Fruit fly (Drosophila melanogaster): ENCODE results near the gene GILT1.

The GILT1 gene

DNA sequence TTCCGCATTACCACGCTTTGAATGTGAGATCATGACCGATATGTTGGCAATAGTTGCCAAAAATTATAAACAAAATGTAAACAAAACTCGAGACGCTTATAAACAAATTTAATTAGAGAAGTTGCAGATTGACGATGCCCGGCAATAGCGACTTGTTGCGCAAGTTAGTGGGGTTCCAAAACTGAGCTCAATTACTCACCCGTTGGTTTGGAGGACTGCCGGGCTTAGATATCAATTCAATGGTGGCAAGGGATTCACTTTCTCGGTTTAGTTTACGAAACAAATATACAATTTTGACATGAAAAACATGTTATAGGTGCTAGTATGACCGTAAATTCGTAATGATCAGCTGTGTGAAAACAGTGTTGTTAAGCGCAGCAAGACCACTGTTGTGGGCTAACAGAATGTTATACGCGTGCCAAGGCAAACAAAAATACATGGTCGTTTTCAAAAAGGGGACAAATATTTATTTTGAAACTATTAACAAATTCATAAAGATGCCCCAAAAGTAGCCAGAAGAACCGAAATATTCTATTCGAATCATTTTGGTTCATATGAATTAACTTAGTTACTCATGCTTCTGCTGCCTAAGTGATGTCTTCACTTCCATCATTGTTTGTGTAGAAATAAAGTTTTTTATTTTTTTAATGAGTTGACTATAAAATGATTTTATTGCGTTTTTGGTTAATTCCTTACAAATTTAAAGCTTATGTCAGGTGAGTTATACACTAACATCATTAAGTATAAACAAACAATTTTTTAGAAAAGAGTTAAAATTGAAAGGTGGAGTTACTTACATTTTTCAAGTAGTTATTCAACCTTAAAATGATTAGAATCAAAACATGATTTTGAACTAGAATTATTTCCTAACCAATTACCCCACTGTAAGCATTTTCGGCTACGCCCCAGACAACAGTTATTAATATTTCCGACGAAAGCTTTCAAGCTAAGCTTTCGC, 34.8 kb downstream of the GILT1 start, which contains the start of gene Elp6 (continued):
- no peak for TF ChIP-seq hbn (GFP tag; IDR thresholded peaks at IDR 0.05; ENCODE audit: partially characterized antibody)
- TF ChIP-seq CG3407 (GFP tag; optimal IDR thresholded peaks at IDR 0.05), result no peak
- TF ChIP-seq ci (GFP tag; IDR thresholded peaks at IDR 0.05), result peak; percentile 6; the same call in 1 of the 3 replicates
- TF ChIP-seq CG11398 (GFP tag; optimal IDR thresholded peaks at IDR 0.05), result peak; percentile 45
- peak; percentile 75 for TF ChIP-seq Hsf (GFP tag; optimal IDR thresholded peaks at IDR 0.05)
- TF ChIP-seq CG4328 (GFP tag; optimal IDR thresholded peaks at IDR 0.05), result peak; percentile 24
- TF ChIP-seq zen (tag; optimal IDR thresholded peaks at IDR 0.05), result no peak
- peak; percentile 51; the same call in 1 of the 2 replicates for TF ChIP-seq Xrp1 (GFP tag; IDR thresholded peaks at IDR 0.05)
- TF ChIP-seq Doc2 (GFP tag; IDR thresholded peaks at IDR 0.05), result no peak
- TF ChIP-seq stc (GFP tag; IDR thresholded peaks at IDR 0.05), result peak; percentile 51
- no peak for TF ChIP-seq corto (GFP tag; optimal IDR thresholded peaks at IDR 0.05)
- TF ChIP-seq CG12744 (GFP tag; optimal IDR thresholded peaks at IDR 0.05), result peak; percentile 51
- TF ChIP-seq org-1 (GFP tag; optimal IDR thresholded peaks at IDR 0.05), result peak; percentile 61
- no peak for TF ChIP-seq da (GFP tag; optimal IDR thresholded peaks at IDR 0.05)
- TF ChIP-seq ems (GFP tag; optimal IDR thresholded peaks at IDR 0.05), result peak; percentile 38
- no peak for TF ChIP-seq fru (optimal IDR thresholded peaks at IDR 0.05)
- TF ChIP-seq CG10654 (GFP tag; optimal IDR thresholded peaks at IDR 0.05), result peak; percentile 38
- no peak for TF ChIP-seq CG16813 (GFP tag; IDR thresholded peaks at IDR 0.05; ENCODE audit: partially characterized antibody)
- TF ChIP-seq CG11247 (GFP tag; IDR thresholded peaks at IDR 0.05), result peak; percentile 55
- TF ChIP-seq exex (tag; optimal IDR thresholded peaks at IDR 0.05), result peak; percentile 33
- TF ChIP-seq Eip74EF (GFP tag; optimal IDR thresholded peaks at IDR 0.05), result peak in 1 of 2 experiments; percentile 25
- peak; percentile 37 for TF ChIP-seq Deaf1 (tag; optimal IDR thresholded peaks at IDR 0.05)
- no peak for TF ChIP-seq amos (GFP tag; IDR thresholded peaks at IDR 0.05; ENCODE audit: partially characterized antibody)
- TF ChIP-seq CG10147 (GFP tag; optimal IDR thresholded peaks at IDR 0.05), result peak; percentile 77
- TF ChIP-seq CG33557 (GFP tag; optimal IDR thresholded peaks at IDR 0.05), result no peak
- TF ChIP-seq CG10543 (GFP tag; optimal IDR thresholded peaks at IDR 0.05), result peak; percentile 47
- TF ChIP-seq Ravus (GFP tag; IDR thresholded peaks at IDR 0.05), result no peak; the same call in 1 of the 2 replicates
- peak; percentile 32 for TF ChIP-seq CG12155 (GFP tag; optimal IDR thresholded peaks at IDR 0.05)
- no peak for TF ChIP-seq lov (optimal IDR thresholded peaks at IDR 0.05)
- no peak for TF ChIP-seq lov (GFP tag; IDR thresholded peaks at IDR 0.05)
- TF ChIP-seq HLH54F (GFP tag; optimal IDR thresholded peaks at IDR 0.05), result peak; percentile 76
- peak; percentile 39 for TF ChIP-seq jing (GFP tag; optimal IDR thresholded peaks at IDR 0.05)
- TF ChIP-seq danr (GFP tag; IDR thresholded peaks at IDR 0.05), result 0 out of 2 replicates have a peak, but pooled peaks have one; percentile 43
- TF ChIP-seq CG15514 (GFP tag; optimal IDR thresholded peaks at IDR 0.05), result peak; percentile 57
- TF ChIP-seq CG5180 (GFP tag; optimal IDR thresholded peaks at IDR 0.05), result peak; percentile 42
- no peak for TF ChIP-seq gsb-n (tag; optimal IDR thresholded peaks at IDR 0.05)
- TF ChIP-seq CG5953 (GFP tag; IDR thresholded peaks at IDR 0.05), result no peak
- no peak for TF ChIP-seq Dfd (GFP tag; optimal IDR thresholded peaks at IDR 0.05)
- TF ChIP-seq Bteb2 (GFP tag; optimal IDR thresholded peaks at IDR 0.05), result peak; percentile 62
- peak; percentile 51 for TF ChIP-seq disco-r (GFP tag; optimal IDR thresholded peaks at IDR 0.05)
- TF ChIP-seq CG5245 (GFP tag; optimal IDR thresholded peaks at IDR 0.05), result peak; percentile 27
- TF ChIP-seq HLHmδ (GFP tag; optimal IDR thresholded peaks at IDR 0.05), result no peak
- no peak for TF ChIP-seq CG42726 (GFP tag; IDR thresholded peaks at IDR 0.05; ENCODE audit: partially characterized antibody)
- TF ChIP-seq CG4854 (GFP tag; optimal IDR thresholded peaks at IDR 0.05), result no peak
- peak; percentile 46; the same call in 2 of the 3 replicates for TF ChIP-seq B-H1 (GFP tag; IDR thresholded peaks at IDR 0.05)
- peak; percentile 41 for TF ChIP-seq CG8944 (GFP tag; optimal IDR thresholded peaks at IDR 0.05)
- no peak for TF ChIP-seq HmgD (GFP tag; optimal IDR thresholded peaks at IDR 0.05)
- peak; percentile 74 for TF ChIP-seq H2.0 (GFP tag; IDR thresholded peaks at IDR 0.05)
- TF ChIP-seq GATAe (GFP tag; conservative IDR thresholded peaks at IDR 0.05), result no peak
